Comparison of ENCODE assay signal across 5 worm cellular contexts in genomic region chrIII:11090112-11090648, ce11.
TF ChIP-seq lines count a peak whose summit lies in the region.

No protein-coding gene starts in this region.

TF ChIP-seq in whole organism, L1 larva, 84 proteins besides CTCF, POLR2A, EP300 and RAD21 (continues in another document):
- TF ChIP-seq C34B4.2 (tag; optimal IDR thresholded peaks at IDR 0.05; lab: Kevin White, UChicago) (no peak), irx-1 (tag; optimal IDR thresholded peaks at IDR 0.05; lab: Kevin White, UChicago) (peak; percentile 60), lin-13 (GFP tag; optimal IDR thresholded peaks at IDR 0.05; lab: Kevin White, UChicago) (peak; percentile 51), tbx-2 (tag; optimal IDR thresholded peaks at IDR 0.05; lab: Kevin White, UChicago) (peak; percentile 44), hlh-17 (GFP tag; optimal IDR thresholded peaks at IDR 0.05; lab: Kevin White, UChicago; ENCODE audit: borderline replicate concordance) (no peak), nhr-237 (tag; optimal IDR thresholded peaks at IDR 0.05; lab: Kevin White, UChicago) (no peak), nhr-76 (tag; optimal IDR thresholded peaks at IDR 0.05; lab: Kevin White, UChicago) (no peak), ama-1 (optimal IDR thresholded peaks at IDR 0.05; lab: Kevin White, UChicago) (peak; percentile 96), swsn-7 (tag; optimal IDR thresholded peaks at IDR 0.05; lab: Kevin White, UChicago) (peak; percentile 67), nhr-84 (tag; optimal IDR thresholded peaks at IDR 0.05; lab: Kevin White, UChicago) (no peak), nhr-12 (tag; optimal IDR thresholded peaks at IDR 0.05; lab: Kevin White, UChicago) (no peak), efl-1 (optimal IDR thresholded peaks at IDR 0.05; lab: Kevin White, UChicago) (peak; percentile 28 to 58), efl-1 (GFP tag; optimal IDR thresholded peaks at IDR 0.05 in 1 of 2; lab: Kevin White, UChicago) (peak in 1 of 2 experiments; percentile 93), ztf-4 (tag; optimal IDR thresholded peaks at IDR 0.05; lab: Kevin White, UChicago) (no peak), ceh-82 (tag; optimal IDR thresholded peaks at IDR 0.05; lab: Kevin White, UChicago) (peak in 1 of 3 experiments; percentile 2), nhr-90 (tag; optimal IDR thresholded peaks at IDR 0.05; lab: Kevin White, UChicago; ENCODE audit: poor library complexity) (peak; percentile 86), sup-37 (GFP tag; optimal IDR thresholded peaks at IDR 0.05; lab: Kevin White, UChicago) (peak; percentile 35), elt-2 (tag; optimal IDR thresholded peaks at IDR 0.05; lab: Kevin White, UChicago) (peak; percentile 35)

TF ChIP-seq in whole organism, L3 larva, 47 proteins besides CTCF, POLR2A, EP300 and RAD21 (continues in another document):
- TF ChIP-seq tbx-2 (tag; optimal IDR thresholded peaks at IDR 0.05; lab: Kevin White, UChicago) = no peak
- peak; percentile 24 for TF ChIP-seq elt-2 (tag; optimal IDR thresholded peaks at IDR 0.05; lab: Kevin White, UChicago)
- no peak for TF ChIP-seq ceh-28 (tag; optimal IDR thresholded peaks at IDR 0.05; lab: Kevin White, UChicago)
- TF ChIP-seq nhr-67 (tag; optimal IDR thresholded peaks at IDR 0.05; lab: Kevin White, UChicago) = no peak
- no peak for TF ChIP-seq ceh-82 (tag; optimal IDR thresholded peaks at IDR 0.05; lab: Kevin White, UChicago)
- TF ChIP-seq unc-39 (tag; optimal IDR thresholded peaks at IDR 0.05; lab: Kevin White, UChicago) = no peak
- TF ChIP-seq R02D3.7 (tag; optimal IDR thresholded peaks at IDR 0.05; lab: Kevin White, UChicago) = no peak
- TF ChIP-seq nhr-28 (tag; optimal IDR thresholded peaks at IDR 0.05; lab: Kevin White, UChicago) = no peak
- peak; percentile 28 for TF ChIP-seq nhr-23 (tag; optimal IDR thresholded peaks at IDR 0.05; lab: Kevin White, UChicago)
- no peak for TF ChIP-seq nhr-77 (tag; optimal IDR thresholded peaks at IDR 0.05; lab: Kevin White, UChicago)
- no peak for TF ChIP-seq nhr-237 (tag; optimal IDR thresholded peaks at IDR 0.05; lab: Kevin White, UChicago)
- TF ChIP-seq pqm-1 (tag; optimal IDR thresholded peaks at IDR 0.05; lab: Kevin White, UChicago) = no peak
- no peak for TF ChIP-seq nhr-12 (tag; optimal IDR thresholded peaks at IDR 0.05; lab: Kevin White, UChicago)
- TF ChIP-seq fkh-2 (tag; optimal IDR thresholded peaks at IDR 0.05; lab: Kevin White, UChicago) = no peak
- TF ChIP-seq ama-1 (optimal IDR thresholded peaks at IDR 0.05; lab: Kevin White, UChicago) = peak; percentile 98
- no peak for TF ChIP-seq elt-1 (tag; optimal IDR thresholded peaks at IDR 0.05; lab: Kevin White, UChicago)
- no peak for TF ChIP-seq zag-1 (tag; optimal IDR thresholded peaks at IDR 0.05; lab: Kevin White, UChicago)
- TF ChIP-seq ceh-9 (tag; optimal IDR thresholded peaks at IDR 0.05; lab: Kevin White, UChicago) = no peak
- peak; percentile 39 for TF ChIP-seq lin-15B (tag; optimal IDR thresholded peaks at IDR 0.05; lab: Kevin White, UChicago)
- no peak for TF ChIP-seq lin-39 (tag; optimal IDR thresholded peaks at IDR 0.05; lab: Kevin White, UChicago)

TF ChIP-seq in whole organism, early embryonic, 17 proteins besides CTCF, POLR2A, EP300 and RAD21:
- no peak for TF ChIP-seq flt-1 (GFP tag; IDR thresholded peaks at IDR 0.05; lab: Robert Waterston, UW)
- peak; percentile 33 for TF ChIP-seq F13C5.2 (tag; optimal IDR thresholded peaks at IDR 0.05; lab: Kevin White, UChicago)
- TF ChIP-seq tbx-11 (GFP tag; IDR thresholded peaks at IDR 0.05; lab: Robert Waterston, UW) = no peak
- 0 out of 2 replicates have a peak, but pooled peaks have one; percentile 38 for TF ChIP-seq pes-1 (GFP tag; IDR thresholded peaks at IDR 0.05; lab: Robert Waterston, UW)
- peak; percentile 84 for TF ChIP-seq ama-1 (optimal IDR thresholded peaks at IDR 0.05; lab: Kevin White, UChicago)
- TF ChIP-seq ets-7 (tag; optimal IDR thresholded peaks at IDR 0.05; lab: Kevin White, UChicago) = no peak
- TF ChIP-seq hmg-4 (GFP tag; optimal IDR thresholded peaks at IDR 0.05; lab: Kevin White, UChicago) = no peak

TF ChIP-seq in whole organism, midembryonic, 9 proteins besides CTCF, POLR2A, EP300 and RAD21:
- TF ChIP-seq ztf-29 (GFP tag; IDR thresholded peaks at IDR 0.05; lab: Robert Waterston, UW) = no peak
- peak; percentile 37; the same call in 1 of the 2 replicates for TF ChIP-seq flt-1 (GFP tag; IDR thresholded peaks at IDR 0.05; lab: Robert Waterston, UW)

TF ChIP-seq in whole organism, young adult, 124 proteins besides CTCF, POLR2A, EP300 and RAD21 (continues in another document):
- TF ChIP-seq ceh-58 (GFP tag; IDR thresholded peaks at IDR 0.05; lab: Robert Waterston, UW) (0 out of 2 replicates have a peak, but pooled peaks have one; percentile 27), unc-62 (GFP tag; optimal IDR thresholded peaks at IDR 0.05; lab: Kevin White, UChicago) (no peak), lin-26 (GFP tag; IDR thresholded peaks at IDR 0.05; lab: Robert Waterston, UW) (0 out of 2 replicates have a peak, but pooled peaks have one; percentile 68), sptf-2 (GFP tag; optimal IDR thresholded peaks at IDR 0.05; lab: Kevin White, UChicago) (no peak), sdz-38 (tag; optimal IDR thresholded peaks at IDR 0.05; lab: Kevin White, UChicago) (no peak), K12H6.12 (tag; optimal IDR thresholded peaks at IDR 0.05; lab: Kevin White, UChicago) (no peak), hmg-20 (GFP tag; IDR thresholded peaks at IDR 0.05; lab: Robert Waterston, UW) (0 out of 2 replicates have a peak, but pooled peaks have one; percentile 47), mcd-1 (GFP tag; IDR thresholded peaks at IDR 0.05; lab: Robert Waterston, UW) (peak; percentile 62), snpc-4 (GFP tag; optimal IDR thresholded peaks at IDR 0.05; lab: Kevin White, UChicago) (peak; percentile 94), snpc-4 (tag; optimal IDR thresholded peaks at IDR 0.05; lab: Kevin White, UChicago) (peak; percentile 96 to 99 (median 98)), lir-1 (GFP tag; conservative IDR thresholded peaks at IDR 0.05; lab: Robert Waterston, UW) (peak; percentile 67; the same call in 1 of the 2 replicates), nhr-27 (tag; optimal IDR thresholded peaks at IDR 0.05; lab: Kevin White, UChicago) (no peak), ceh-27 (GFP tag; optimal IDR thresholded peaks at IDR 0.05; lab: Kevin White, UChicago) (no peak), repo-1 (tag; optimal IDR thresholded peaks at IDR 0.05; lab: Kevin White, UChicago) (peak; percentile 75), Y53F4B.3 (GFP tag; IDR thresholded peaks at IDR 0.05; lab: Robert Waterston, UW) (no peak), Y79H2A.3 (GFP tag; conservative IDR thresholded peaks at IDR 0.05; lab: Robert Waterston, UW) (0 out of 2 replicates have a peak, but pooled peaks have one; percentile 42), bed-2 (GFP tag; IDR thresholded peaks at IDR 0.05; lab: Robert Waterston, UW) (no peak), lin-54 (GFP tag; optimal IDR thresholded peaks at IDR 0.05; lab: Kevin White, UChicago) (peak; percentile 32), F33H1.4 (GFP tag; IDR thresholded peaks at IDR 0.05; lab: Robert Waterston, UW) (peak; percentile 65), dpl-1 (GFP tag; optimal IDR thresholded peaks at IDR 0.05; lab: Kevin White, UChicago) (no peak), efl-1 (GFP tag; optimal IDR thresholded peaks at IDR 0.05; lab: Kevin White, UChicago) (peak; percentile 39), Y56A3A.18 (GFP tag; IDR thresholded peaks at IDR 0.05; lab: Robert Waterston, UW) (peak; percentile 57; the same call in 1 of the 2 replicates), xnd-1 (tag; optimal IDR thresholded peaks at IDR 0.05; lab: Kevin White, UChicago) (peak; percentile 28), Y95B8A.8 (GFP tag; IDR thresholded peaks at IDR 0.05; lab: Robert Waterston, UW) (peak; percentile 69; the same call in 1 of the 2 replicates), madf-10 (tag; optimal IDR thresholded peaks at IDR 0.05; lab: Kevin White, UChicago) (no peak), F37B4.10 (GFP tag; IDR thresholded peaks at IDR 0.05; lab: Robert Waterston, UW) (0 out of 2 replicates have a peak, but pooled peaks have one; percentile 12), ceh-91 (GFP tag; IDR thresholded peaks at IDR 0.05; lab: Robert Waterston, UW) (no peak), unc-130 (GFP tag; optimal IDR thresholded peaks at IDR 0.05; lab: Kevin White, UChicago) (peak; percentile 52), ama-1 (optimal IDR thresholded peaks at IDR 0.05; lab: Kevin White, UChicago) (peak; percentile 97), ama-1 (GFP tag; optimal IDR thresholded peaks at IDR 0.05; lab: Kevin White, UChicago) (no peak), ceh-79 (tag; optimal IDR thresholded peaks at IDR 0.05; lab: Kevin White, UChicago) (no peak), F57A8.1 (GFP tag; optimal IDR thresholded peaks at IDR 0.05; lab: Kevin White, UChicago) (no peak), attf-3 (GFP tag; conservative IDR thresholded peaks at IDR 0.05; lab: Robert Waterston, UW) (no peak), nhr-120 (GFP tag; IDR thresholded peaks at IDR 0.05; lab: Robert Waterston, UW) (no peak), aptf-3 (GFP tag; IDR thresholded peaks at IDR 0.05; lab: Robert Waterston, UW) (0 out of 2 replicates have a peak, but pooled peaks have one; percentile 41), B0336.3 (GFP tag; IDR thresholded peaks at IDR 0.05; lab: Robert Waterston, UW) (peak; percentile 64; the same call in 1 of the 2 replicates), sea-2 (GFP tag; IDR thresholded peaks at IDR 0.05; lab: Robert Waterston, UW) (no peak), egl-44 (GFP tag; IDR thresholded peaks at IDR 0.05; lab: Robert Waterston, UW) (0 out of 2 replicates have a peak, but pooled peaks have one; percentile 45), K11D2.4 (GFP tag; IDR thresholded peaks at IDR 0.05; lab: Robert Waterston, UW) (no peak), cebp-2 (GFP tag; IDR thresholded peaks at IDR 0.05; lab: Robert Waterston, UW) (no peak), tbp1 (GFP tag; optimal IDR thresholded peaks at IDR 0.05; lab: Kevin White, UChicago) (peak; percentile 78), rcor-1 (GFP tag; IDR thresholded peaks at IDR 0.05; lab: Robert Waterston, UW) (peak; percentile 75), F23B12.7 (tag; optimal IDR thresholded peaks at IDR 0.05; lab: Kevin White, UChicago; ENCODE audit: insufficient read depth) (peak; percentile 46), mxl-1 (tag; optimal IDR thresholded peaks at IDR 0.05; lab: Kevin White, UChicago) (no peak), pha-4 (tag; optimal IDR thresholded peaks at IDR 0.05; lab: Kevin White, UChicago) (no peak), F22D6.2 (tag; optimal IDR thresholded peaks at IDR 0.05; lab: Kevin White, UChicago) (no peak), nfya-2 (GFP tag; IDR thresholded peaks at IDR 0.05; lab: Robert Waterston, UW) (0 out of 2 replicates have a peak, but pooled peaks have one; percentile 4), dox-1 (GFP tag; IDR thresholded peaks at IDR 0.05; lab: Robert Waterston, UW) (peak; percentile 61)

Comparison
In these comparisons a context has a peak if more than half of its experiments do, and no peak if none do; other contexts are left out.
1. Of the 8 proteins assayed by ChIP-seq in both whole organism, young adult and whole organism, L1 larva: peak only in whole organism, young adult: unc-130; only in whole organism, L1 larva: dpl-1 and nhr-90; in both: efl-1 and snpc-4; in neither: 1; mixed calls (peak in some experiments, not most) for 2.